Fruit fly (Drosophila melanogaster): Measurements from ENCODE around the gene HLH3B.

Gene HLH3B

dm6 chrX:2720122-2720521, 38.6 kb upstream of the HLH3B start, which contains the start of gene CG2701 (continued):
- no peak for TF ChIP-seq Gsc (GFP tag; IDR thresholded peaks at IDR 0.05)
- TF ChIP-seq wor (GFP tag; IDR thresholded peaks at IDR 0.05) = no peak
- peak; percentile 56; the same call in 1 of the 2 replicates for TF ChIP-seq hbn (GFP tag; IDR thresholded peaks at IDR 0.05; ENCODE audit: partially characterized antibody)
- TF ChIP-seq CG2120 (GFP tag; optimal IDR thresholded peaks at IDR 0.05) = peak; percentile 43
- TF ChIP-seq CG33213 (GFP tag; optimal IDR thresholded peaks at IDR 0.05) = no peak
- TF ChIP-seq nerfin-2 (GFP tag; IDR thresholded peaks at IDR 0.05; ENCODE audit: partially characterized antibody) = peak; percentile 60
- no peak for TF ChIP-seq CG13894 (tag; optimal IDR thresholded peaks at IDR 0.05)
- TF ChIP-seq Antp (GFP tag; optimal IDR thresholded peaks at IDR 0.05) = peak; percentile 44
- peak; percentile 25 for TF ChIP-seq jumu (GFP tag; optimal IDR thresholded peaks at IDR 0.05)
- peak; percentile 85 for TF ChIP-seq pzg (GFP tag; optimal IDR thresholded peaks at IDR 0.05)
- TF ChIP-seq CG12942 (GFP tag; optimal IDR thresholded peaks at IDR 0.05) = no peak
- TF ChIP-seq nau (GFP tag; optimal IDR thresholded peaks at IDR 0.05) = no peak
- TF ChIP-seq CG7963 (GFP tag; IDR thresholded peaks at IDR 0.05; ENCODE audit: partially characterized antibody) = peak; percentile 59; the same call in 2 of the 3 replicates
- no peak for TF ChIP-seq B-H2 (GFP tag; optimal IDR thresholded peaks at IDR 0.05)
- no peak for TF ChIP-seq CG8765 (GFP tag; IDR thresholded peaks at IDR 0.05)
- TF ChIP-seq scrt (GFP tag; optimal IDR thresholded peaks at IDR 0.05) = no peak
- peak; percentile 17; the same call in 1 of the 2 replicates for TF ChIP-seq Xrp1 (GFP tag; IDR thresholded peaks at IDR 0.05)
- no peak for TF ChIP-seq CG13775 (GFP tag; optimal IDR thresholded peaks at IDR 0.05)
- peak; percentile 6 for TF ChIP-seq ERR (GFP tag; optimal IDR thresholded peaks at IDR 0.05)
- no peak for TF ChIP-seq tx (GFP tag; optimal IDR thresholded peaks at IDR 0.05)
- no peak for TF ChIP-seq CG5245 (GFP tag; optimal IDR thresholded peaks at IDR 0.05)
- TF ChIP-seq stc (GFP tag; IDR thresholded peaks at IDR 0.05) = no peak
- TF ChIP-seq CG12659 (GFP tag; optimal IDR thresholded peaks at IDR 0.05) = peak; percentile 32
- TF ChIP-seq CG3065 (GFP tag; optimal IDR thresholded peaks at IDR 0.05) = no peak

dm6 chrX:2714730-2715129, 33.2 kb upstream of the HLH3B start:
- no peak for TF ChIP-seq CG9797 (GFP tag; optimal IDR thresholded peaks at IDR 0.05)
- peak; percentile 32 for TF ChIP-seq CG7786 (GFP tag; optimal IDR thresholded peaks at IDR 0.05)
- peak; percentile 52 for TF ChIP-seq CG3847 (GFP tag; IDR thresholded peaks at IDR 0.05)
- TF ChIP-seq CG16813 (GFP tag; IDR thresholded peaks at IDR 0.05; ENCODE audit: partially characterized antibody) = peak; percentile 41; the same call in 1 of the 3 replicates
- peak; percentile 64 for TF ChIP-seq knrl (GFP tag; IDR thresholded peaks at IDR 0.05; ENCODE audit: partially characterized antibody)
- no peak for TF ChIP-seq tx (GFP tag; optimal IDR thresholded peaks at IDR 0.05)
- peak; percentile 98 for TF ChIP-seq CG15514 (GFP tag; optimal IDR thresholded peaks at IDR 0.05)
- no peak for TF ChIP-seq stc (GFP tag; IDR thresholded peaks at IDR 0.05)
- TF ChIP-seq NC2α (GFP tag; optimal IDR thresholded peaks at IDR 0.05) = no peak
- TF ChIP-seq Rfx (GFP tag; IDR thresholded peaks at IDR 0.05) = peak; percentile 50
- TF ChIP-seq NC2β (GFP tag; optimal IDR thresholded peaks at IDR 0.05) = no peak
- TF ChIP-seq Dref (GFP tag; IDR thresholded peaks at IDR 0.05) = peak; percentile 63
- no peak for TF ChIP-seq ap (GFP tag; IDR thresholded peaks at IDR 0.05)
- TF ChIP-seq vvl (GFP tag; IDR thresholded peaks at IDR 0.05) = 0 out of 2 replicates have a peak, but pooled peaks have one; percentile 15
- no peak for TF ChIP-seq Gsc (GFP tag; IDR thresholded peaks at IDR 0.05)
- TF ChIP-seq CG12659 (GFP tag; optimal IDR thresholded peaks at IDR 0.05) = no peak
- TF ChIP-seq CG42726 (GFP tag; IDR thresholded peaks at IDR 0.05; ENCODE audit: partially characterized antibody) = peak; percentile 37; the same call in 1 of the 2 replicates
- TF ChIP-seq ase (GFP tag; IDR thresholded peaks at IDR 0.05) = no peak
- TF ChIP-seq CG14441 (GFP tag; IDR thresholded peaks at IDR 0.05) = no peak
- no peak for TF ChIP-seq odd (GFP tag; optimal IDR thresholded peaks at IDR 0.05)
- TF ChIP-seq CG10267 (tag; optimal IDR thresholded peaks at IDR 0.05) = peak; percentile 49
- TF ChIP-seq Side (GFP tag; optimal IDR thresholded peaks at IDR 0.05) = no peak
- 0 out of 2 replicates have a peak, but pooled peaks have one; percentile 26 for TF ChIP-seq ara (GFP tag; IDR thresholded peaks at IDR 0.05)
- peak; percentile 44; the same call in 1 of the 2 replicates for TF ChIP-seq Scr (GFP tag; IDR thresholded peaks at IDR 0.05; ENCODE audit: partially characterized antibody)
- TF ChIP-seq Dp (GFP tag; optimal IDR thresholded peaks at IDR 0.05) = peak; percentile 71
- TF ChIP-seq Jarid2 (GFP tag; optimal IDR thresholded peaks at IDR 0.05) = no peak
- no peak for TF ChIP-seq CrebB (tag; optimal IDR thresholded peaks at IDR 0.05)
- no peak for TF ChIP-seq PHDP (tag; optimal IDR thresholded peaks at IDR 0.05)
- peak; percentile 50 for TF ChIP-seq pzg (GFP tag; optimal IDR thresholded peaks at IDR 0.05)
- no peak for TF ChIP-seq p53 (GFP tag; optimal IDR thresholded peaks at IDR 0.05)
- peak; percentile 54 for TF ChIP-seq MBD-R2 (GFP tag; IDR thresholded peaks at IDR 0.05)
